Worm (Caenorhabditis elegans) whole organism, mixed stage, embryonic: Measurements from ENCODE around the gene stdh-1.

Experiments used
- bed-3 ChIP-seq: fragments of 200-800 bp; sonication (Bioruptor generic); optimal IDR thresholded peaks from 3 replicates; lab custom pipeline; 2018; ENCODE audit warnings: mild to moderate bottlenecking, missing genetic modification characterization, moderate library complexity, missing compliant biosample characterization
- hlh-1 ChIP-seq: fragments of 150-350 bp; optimal IDR thresholded peaks from 2 replicates; lab custom pipeline; 2014; ENCODE audit warnings: missing biosample characterization, missing genetic modification reagents, missing genetic modification characterization
- mls-2 ChIP-seq: sonication (generic microtip); optimal IDR thresholded peaks from 2 replicates; lab custom pipeline; 2016; ENCODE audit warnings: mild to moderate bottlenecking, missing genetic modification characterization, moderate library complexity, missing compliant biosample characterization
- nhr-28 ChIP-seq: fragments of 150-350 bp; optimal IDR thresholded peaks from 2 replicates; lab custom pipeline; 2014; ENCODE audit warnings: missing biosample characterization, missing genetic modification characterization
- snpc-4 ChIP-seq: fragments of 150-350 bp; optimal IDR thresholded peaks from 2 replicates; lab custom pipeline; 2014; ENCODE audit warnings: missing biosample characterization, missing genetic modification characterization
- unc-39 ChIP-seq: fragments of 150-350 bp; optimal IDR thresholded peaks from 2 replicates; lab custom pipeline; 2014; ENCODE audit warnings: missing biosample characterization, missing genetic modification characterization

- TF ChIP-seq unc-39 (tag; lab: Kevin White, UChicago): no peak
- TF ChIP-seq nhr-28: no peak
- no peak for TF ChIP-seq mls-2 (tag; lab: Kevin White, UChicago)
- no peak for TF ChIP-seq snpc-4 (tag; lab: Kevin White, UChicago)
- TF ChIP-seq bed-3 (GFP tag; lab: Kevin White, UChicago): no peak
- TF ChIP-seq hlh-1: no peak
Measured at ce11 chrV:13899213-13899612, 7.1 kb upstream of the stdh-1 start, which contains the start of gene oac-3.
